Fruit fly (Drosophila melanogaster): ENCODE results near the gene CG9109.

The CG9109 gene

DNA sequence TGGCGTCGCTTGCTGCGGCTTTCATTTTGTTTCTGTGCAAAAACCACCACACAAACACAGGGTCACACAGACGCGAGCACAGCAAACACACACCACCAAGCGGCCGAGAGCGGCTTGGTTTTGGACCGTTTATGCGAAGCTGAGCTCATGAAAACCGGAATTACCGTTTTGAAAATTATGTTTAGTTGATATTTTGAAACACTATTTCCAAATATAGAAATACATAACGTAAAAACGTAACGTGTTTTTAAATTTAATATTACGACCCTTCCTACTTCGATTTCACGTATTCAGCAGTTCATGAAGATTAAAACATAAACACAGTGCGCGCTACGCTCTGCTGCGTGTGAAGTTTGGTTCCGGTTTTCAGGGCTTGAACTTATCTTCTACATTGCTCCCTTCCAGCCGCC is 17.0 kb upstream of the CG9109 start (continued):
- TF ChIP-seq CG11560 (tag; IDR thresholded peaks at IDR 0.05) (peak; percentile 56; the same call in 2 of the 3 replicates), Opbp (GFP tag; IDR thresholded peaks at IDR 0.05; ENCODE audit: partially characterized antibody) (no peak), ato (GFP tag; IDR thresholded peaks at IDR 0.05; ENCODE audit: partially characterized antibody) (no peak), sima (GFP tag; optimal IDR thresholded peaks at IDR 0.05) (peak; percentile 92), zfh2 (GFP tag; optimal IDR thresholded peaks at IDR 0.05) (peak; percentile 85), Fer3 (tag; optimal IDR thresholded peaks at IDR 0.05) (peak; percentile 97), Atf6 (GFP tag; IDR thresholded peaks at IDR 0.05) (peak; percentile 97), CG11696 (GFP tag; IDR thresholded peaks at IDR 0.05) (peak; percentile 88), CG7271 (tag; optimal IDR thresholded peaks at IDR 0.05) (peak; percentile 88), ab (GFP tag; optimal IDR thresholded peaks at IDR 0.05) (peak; percentile 60), CG14667 (GFP tag; IDR thresholded peaks at IDR 0.05) (peak; percentile 35; the same call in 1 of the 2 replicates), sqz (GFP tag; optimal IDR thresholded peaks at IDR 0.05) (no peak), Jarid2 (GFP tag; optimal IDR thresholded peaks at IDR 0.05) (peak; percentile 79), gcm2 (GFP tag; optimal IDR thresholded peaks at IDR 0.05) (peak; percentile 81), peb (GFP tag; IDR thresholded peaks at IDR 0.05) (peak; percentile 86), oc (tag; optimal IDR thresholded peaks at IDR 0.05) (peak; percentile 96), CkIIα-i1 (GFP tag; IDR thresholded peaks at IDR 0.05) (peak; percentile 36; the same call in 1 of the 2 replicates), CG6813 (GFP tag; optimal IDR thresholded peaks at IDR 0.05) (peak; percentile 98), Ssrp (tag; optimal IDR thresholded peaks at IDR 0.05) (peak; percentile 91), ken (GFP tag; IDR thresholded peaks at IDR 0.05) (peak; percentile 93), CG31365 (tag; optimal IDR thresholded peaks at IDR 0.05) (peak; percentile 91), tin (GFP tag; optimal IDR thresholded peaks at IDR 0.05) (peak; percentile 93), HmgZ (tag; optimal IDR thresholded peaks at IDR 0.05) (peak; percentile 98), CG15696 (tag; optimal IDR thresholded peaks at IDR 0.05) (peak; percentile 89), grn (GFP tag; optimal IDR thresholded peaks at IDR 0.05) (no peak), CG7745 (tag; optimal IDR thresholded peaks at IDR 0.05) (peak; percentile 40), CG1603 (tag; optimal IDR thresholded peaks at IDR 0.05) (peak; percentile 97), CG11247 (GFP tag; IDR thresholded peaks at IDR 0.05) (peak; percentile 94), fd64A (GFP tag; optimal IDR thresholded peaks at IDR 0.05) (peak; percentile 96), CG7556 (GFP tag; optimal IDR thresholded peaks at IDR 0.05) (peak; percentile 97), Lim3 (GFP tag; IDR thresholded peaks at IDR 0.05) (0 out of 2 replicates have a peak, but pooled peaks have one; percentile 60), CG15269 (tag; optimal IDR thresholded peaks at IDR 0.05) (peak; percentile 96), CG31441 (GFP tag; IDR thresholded peaks at IDR 0.05) (peak; percentile 96), CoRest (tag; optimal IDR thresholded peaks at IDR 0.05) (peak; percentile 96), jigr1 (GFP tag; IDR thresholded peaks at IDR 0.05) (0 out of 3 replicates have a peak, but pooled peaks have one; percentile 17), jing (GFP tag; optimal IDR thresholded peaks at IDR 0.05) (peak; percentile 85), Mes4 (GFP tag; optimal IDR thresholded peaks at IDR 0.05) (peak; percentile 94), caup (GFP tag; optimal IDR thresholded peaks at IDR 0.05; ENCODE audit: severe bottlenecking) (peak; percentile 97), sc (optimal IDR thresholded peaks at IDR 0.05) (no peak), sc (GFP tag; optimal IDR thresholded peaks at IDR 0.05) (peak; percentile 78), wek (GFP tag; optimal IDR thresholded peaks at IDR 0.05) (peak; percentile 91), Elba2 (GFP tag; optimal IDR thresholded peaks at IDR 0.05) (no peak), BEAF-32 (GFP tag; optimal IDR thresholded peaks at IDR 0.05) (no peak), cwo (GFP tag; optimal IDR thresholded peaks at IDR 0.05) (peak; percentile 94), CG15073 (GFP tag; optimal IDR thresholded peaks at IDR 0.05) (peak; percentile 47), CG1647 (GFP tag; optimal IDR thresholded peaks at IDR 0.05) (peak; percentile 94), CG9609 (GFP tag; optimal IDR thresholded peaks at IDR 0.05) (peak; percentile 88), CG42726 (GFP tag; IDR thresholded peaks at IDR 0.05; ENCODE audit: partially characterized antibody) (no peak), MBD-R2 (GFP tag; IDR thresholded peaks at IDR 0.05) (peak; percentile 86), nom (GFP tag; optimal IDR thresholded peaks at IDR 0.05) (peak; percentile 93)
